Worm (Caenorhabditis elegans): Measurements from ENCODE around the gene vps-29.

The vps-29 gene

DNA sequence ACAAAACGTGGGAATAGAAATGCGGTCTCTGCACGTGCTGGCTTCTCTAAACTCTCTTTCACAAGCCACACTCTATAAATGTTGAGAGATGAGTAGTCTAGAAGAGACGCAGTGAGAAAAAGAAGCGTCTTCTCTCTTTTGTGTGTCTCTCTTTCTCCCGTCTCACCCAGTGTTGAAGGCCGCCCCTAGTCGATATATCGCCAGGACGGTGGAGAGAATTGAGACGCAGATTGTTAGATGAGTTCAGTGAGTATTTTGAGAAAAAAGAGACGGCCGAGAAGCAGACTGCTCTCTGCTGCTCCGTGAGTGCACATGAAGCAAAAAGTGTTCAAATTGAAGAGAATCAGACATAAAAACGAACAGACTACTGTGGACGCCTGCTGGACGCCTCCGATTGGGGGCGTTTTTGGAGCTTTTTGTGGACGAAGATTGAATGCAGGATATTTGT, 16.3 kb downstream of the vps-29 start (continued):
- TF ChIP-seq pha-4 (tag; optimal IDR thresholded peaks at IDR 0.05) (peak; percentile 80), cnd-1 (tag; optimal IDR thresholded peaks at IDR 0.05) (peak; percentile 36), bed-3 (GFP tag; optimal IDR thresholded peaks at IDR 0.05) (no peak), zip-8 (tag; optimal IDR thresholded peaks at IDR 0.05) (no peak), snpc-4 (tag; optimal IDR thresholded peaks at IDR 0.05) (no peak)

DNA sequence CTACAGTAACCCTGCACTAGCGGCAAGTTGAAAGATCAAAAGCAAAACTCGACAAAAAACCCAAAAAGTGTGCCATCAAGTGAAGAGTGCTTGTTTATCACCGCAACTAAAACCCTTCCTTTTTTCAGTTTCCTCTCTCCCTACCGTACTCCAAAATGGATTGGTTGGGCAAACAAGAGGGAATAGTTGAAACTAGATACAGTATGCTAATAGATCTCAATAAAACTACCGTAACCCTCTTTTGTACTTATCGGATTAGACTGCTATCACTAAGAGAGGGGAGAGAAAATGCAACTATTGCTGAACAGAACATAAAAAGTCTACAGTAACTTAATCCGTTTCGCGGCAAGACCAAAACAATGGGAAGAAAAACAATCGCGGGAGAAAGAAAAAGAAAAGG, 17.5 kb downstream of the vps-29 start:
- TF ChIP-seq bed-3 (GFP tag; optimal IDR thresholded peaks at IDR 0.05) (no peak), nhr-2 (tag; optimal IDR thresholded peaks at IDR 0.05) (no peak), lin-13 (tag; optimal IDR thresholded peaks at IDR 0.05) (no peak), flh-1 (GFP tag; optimal IDR thresholded peaks at IDR 0.05) (no peak), nhr-237 (tag; optimal IDR thresholded peaks at IDR 0.05) (no peak), hlh-1 (tag; optimal IDR thresholded peaks at IDR 0.05) (no peak), cnd-1 (tag; optimal IDR thresholded peaks at IDR 0.05) (no peak), ztf-11 (tag; optimal IDR thresholded peaks at IDR 0.05) (no peak), mab-5 (tag; optimal IDR thresholded peaks at IDR 0.05) (no peak), lin-32 (GFP tag; optimal IDR thresholded peaks at IDR 0.05) (no peak), unc-120 (tag; optimal IDR thresholded peaks at IDR 0.05; ENCODE audit: poor library complexity, severe bottlenecking) (no peak), ces-1 (GFP tag; optimal IDR thresholded peaks at IDR 0.05) (no peak), ceh-83 (GFP tag; optimal IDR thresholded peaks at IDR 0.05) (no peak), pha-4 (tag; optimal IDR thresholded peaks at IDR 0.05) (no peak)

DNA sequence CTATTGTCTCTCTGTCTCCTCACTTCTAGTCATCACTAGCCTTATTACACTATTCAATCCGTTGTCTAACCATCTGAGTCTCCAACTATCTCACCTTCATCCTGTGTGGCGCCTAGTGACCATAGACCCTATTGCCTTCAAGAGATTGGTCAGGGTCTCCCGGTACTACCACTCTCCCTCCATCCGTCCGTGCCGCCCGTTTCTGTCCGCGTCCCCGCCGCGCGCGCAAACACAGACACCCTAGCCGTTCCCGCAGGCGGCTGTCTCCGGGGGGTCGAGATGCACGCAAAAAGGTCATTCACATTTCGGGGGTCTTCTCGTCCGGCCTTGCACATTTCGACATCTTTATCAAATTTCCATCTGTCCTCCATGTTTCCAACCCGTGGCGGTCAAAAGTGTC, 18.3 kb downstream of the vps-29 start:
- TF ChIP-seq flh-1 (GFP tag; optimal IDR thresholded peaks at IDR 0.05), result no peak
- peak; percentile 69 for TF ChIP-seq cnd-1 (tag; optimal IDR thresholded peaks at IDR 0.05)
- no peak for TF ChIP-seq mab-5 (tag; optimal IDR thresholded peaks at IDR 0.05)
- no peak for TF ChIP-seq tbx-8 (GFP tag; optimal IDR thresholded peaks at IDR 0.05)
- no peak for TF ChIP-seq nhr-12 (tag; optimal IDR thresholded peaks at IDR 0.05)
- TF ChIP-seq ceh-43 (GFP tag; optimal IDR thresholded peaks at IDR 0.05), result no peak
- no peak for TF ChIP-seq ceh-39 (tag; optimal IDR thresholded peaks at IDR 0.05)
- TF ChIP-seq blmp-1 (tag; optimal IDR thresholded peaks at IDR 0.05), result no peak
- peak; percentile 3 for TF ChIP-seq unc-62 (GFP tag; optimal IDR thresholded peaks at IDR 0.05)
- no peak for TF ChIP-seq snpc-4 (tag; optimal IDR thresholded peaks at IDR 0.05)
- TF ChIP-seq hlh-1 (tag; optimal IDR thresholded peaks at IDR 0.05), result no peak
- no peak for TF ChIP-seq lin-13 (tag; optimal IDR thresholded peaks at IDR 0.05)
- peak; percentile 9 for TF ChIP-seq nhr-2 (tag; optimal IDR thresholded peaks at IDR 0.05)
- no peak for TF ChIP-seq elt-3 (tag; optimal IDR thresholded peaks at IDR 0.05)
- TF ChIP-seq ces-1 (GFP tag; optimal IDR thresholded peaks at IDR 0.05), result no peak
- TF ChIP-seq bed-3 (GFP tag; optimal IDR thresholded peaks at IDR 0.05), result peak; percentile 9
- no peak for TF ChIP-seq nhr-76 (tag; optimal IDR thresholded peaks at IDR 0.05)
- no peak for TF ChIP-seq nhr-237 (tag; optimal IDR thresholded peaks at IDR 0.05)
- TF ChIP-seq zip-8 (tag; optimal IDR thresholded peaks at IDR 0.05), result no peak
- TF ChIP-seq ceh-83 (GFP tag; optimal IDR thresholded peaks at IDR 0.05), result no peak
- TF ChIP-seq drap-1 (GFP tag; optimal IDR thresholded peaks at IDR 0.05), result peak; percentile 28
- no peak for TF ChIP-seq ztf-11 (tag; optimal IDR thresholded peaks at IDR 0.05)
- no peak for TF ChIP-seq unc-39 (tag; optimal IDR thresholded peaks at IDR 0.05)
- no peak for TF ChIP-seq lin-32 (GFP tag; optimal IDR thresholded peaks at IDR 0.05)
- TF ChIP-seq unc-120 (tag; optimal IDR thresholded peaks at IDR 0.05; ENCODE audit: poor library complexity, severe bottlenecking), result peak; percentile 56
- TF ChIP-seq elt-1 (tag; optimal IDR thresholded peaks at IDR 0.05; ENCODE audit: borderline replicate concordance, insufficient read depth), result no peak
- no peak for TF ChIP-seq nhr-28 (tag; optimal IDR thresholded peaks at IDR 0.05)
- TF ChIP-seq lsy-2 (tag; optimal IDR thresholded peaks at IDR 0.05), result peak; percentile 21
- TF ChIP-seq sem-2 (GFP tag; optimal IDR thresholded peaks at IDR 0.05), result no peak
- TF ChIP-seq ham-2 (GFP tag; optimal IDR thresholded peaks at IDR 0.05), result peak; percentile 91
- no peak for TF ChIP-seq mep-1 (tag; optimal IDR thresholded peaks at IDR 0.05)
- TF ChIP-seq pha-4 (tag; optimal IDR thresholded peaks at IDR 0.05), result peak; percentile 58
- TF ChIP-seq M03D4.4 (tag; optimal IDR thresholded peaks at IDR 0.05), result peak; percentile 59
- peak; percentile 58 for TF ChIP-seq mls-2 (tag; optimal IDR thresholded peaks at IDR 0.05)
- TF ChIP-seq sptf-1 (tag; optimal IDR thresholded peaks at IDR 0.05), result peak; percentile 79

DNA sequence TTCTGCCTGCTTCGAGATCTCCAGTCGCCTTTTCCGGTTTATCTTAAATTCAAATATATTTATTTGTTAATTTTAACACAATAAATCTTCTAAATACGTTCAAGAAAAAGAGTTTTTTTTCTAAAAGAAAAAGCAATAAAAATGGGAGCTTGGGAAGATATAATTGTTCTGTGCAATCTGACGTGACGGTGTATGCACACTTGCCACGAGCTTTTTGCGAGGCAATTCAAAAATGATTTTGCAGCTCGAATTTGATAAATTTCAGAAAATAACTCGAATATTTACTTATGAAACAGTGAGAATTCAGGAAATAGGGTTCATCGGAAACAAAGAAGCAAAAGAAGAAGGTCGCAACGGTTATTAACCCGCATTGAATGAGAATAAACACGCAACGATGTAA, 19.8 kb downstream of the vps-29 start:
- TF ChIP-seq lin-13 (tag; optimal IDR thresholded peaks at IDR 0.05) (no peak), lin-32 (GFP tag; optimal IDR thresholded peaks at IDR 0.05) (peak; percentile 2)
